Worm (Caenorhabditis elegans) whole organism, L4/young adult: ENCODE data around the gene F19H6.4.

Experiments used
- W03F9.2 ChIP-seq: fragments of 150-350 bp; optimal IDR thresholded peaks from 2 replicates; lab custom pipeline; 2014; ENCODE audit warnings: missing biosample characterization, missing genetic modification characterization
- dao-5 ChIP-seq: sonication (generic microtip); optimal IDR thresholded peaks from 2 replicates; lab custom pipeline; 2016; ENCODE audit warnings: missing genotype, missing genetic modification characterization, moderate library complexity, missing compliant biosample characterization
- him-1 ChIP-seq: sonication (generic microtip); optimal IDR thresholded peaks from 2 replicates; lab custom pipeline; 2016; ENCODE audit warnings: missing genotype, missing genetic modification reagents, missing genetic modification characterization, missing compliant biosample characterization

Gene F19H6.4

DNA sequence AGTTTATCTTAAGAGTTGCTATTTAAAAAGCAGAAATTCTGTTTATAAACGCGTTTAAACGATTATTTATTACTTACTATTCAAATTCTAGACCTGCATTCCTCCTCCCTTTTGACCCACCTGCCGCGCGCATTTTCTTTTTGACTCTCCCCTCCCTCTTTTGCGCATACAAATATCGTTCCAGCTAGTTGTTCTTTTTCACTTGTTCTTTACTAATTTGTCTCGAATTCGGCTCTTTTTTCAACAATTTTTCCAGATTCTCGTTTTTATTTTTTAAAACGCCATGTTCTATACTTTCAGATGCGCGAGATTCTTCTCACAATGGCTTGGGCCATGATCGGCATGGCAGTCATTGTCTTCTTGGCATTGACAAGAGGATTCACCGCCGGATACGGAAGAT is at the start of gene F19H6.4:
F19H6.4 (plus strand) TSS at position 301 of the 400 bp plus-strand sequence.
- TF ChIP-seq dao-5 (tag; lab: Kevin White, UChicago): no peak
- TF ChIP-seq him-1 (tag; lab: Kevin White, UChicago): no peak
- TF ChIP-seq W03F9.2 (tag; lab: Kevin White, UChicago): no peak

ce11 chrX:12317560-12317959 is 47.9 kb upstream of the F19H6.4 start:
- no peak for TF ChIP-seq him-1 (tag; lab: Kevin White, UChicago)
- no peak for TF ChIP-seq W03F9.2 (tag; lab: Kevin White, UChicago)
- no peak for TF ChIP-seq dao-5 (tag; lab: Kevin White, UChicago)

- no peak for TF ChIP-seq him-1 (tag; lab: Kevin White, UChicago)
- no peak for TF ChIP-seq W03F9.2 (tag; lab: Kevin White, UChicago)
- no peak for TF ChIP-seq dao-5 (tag; lab: Kevin White, UChicago)
Observed at ce11 chrX:12320737-12321136, 44.8 kb upstream of the F19H6.4 start, which contains the start of gene ceh-40. ceh-40 (minus strand) TSS chrX:12320777.

ce11 chrX:12321357-12321756 is 44.1 kb upstream of the F19H6.4 start, which contains the start of gene F17A2.13:
F17A2.13 (plus strand) TSS chrX:12321657.
- no peak for TF ChIP-seq dao-5 (tag; lab: Kevin White, UChicago)
- TF ChIP-seq W03F9.2 (tag; lab: Kevin White, UChicago): no peak
- no peak for TF ChIP-seq him-1 (tag; lab: Kevin White, UChicago)

DNA sequence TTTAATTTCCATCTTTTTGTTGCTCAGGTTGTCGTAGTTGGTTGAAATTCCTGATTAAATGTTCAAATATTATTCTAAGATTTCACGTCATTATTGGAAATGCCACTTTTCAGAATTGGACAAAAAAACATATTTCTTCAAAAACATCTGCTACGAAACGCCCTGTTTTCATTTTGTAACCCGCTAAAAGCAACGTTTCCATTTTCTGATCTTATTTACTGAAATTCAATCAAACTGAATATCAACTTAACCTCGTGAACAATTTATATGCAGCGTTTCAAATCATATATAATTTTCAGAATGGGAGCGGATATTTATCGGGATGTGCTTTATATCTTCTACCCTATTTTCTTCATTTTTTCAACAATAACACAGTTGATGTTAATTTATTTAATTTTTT is 42.0 kb upstream of the F19H6.4 start, which contains the start of gene srd-40:
srd-40 (plus strand) TSS at position 301 of the 400 bp plus-strand sequence.
- no peak for TF ChIP-seq him-1 (tag; lab: Kevin White, UChicago)
- no peak for TF ChIP-seq dao-5 (tag; lab: Kevin White, UChicago)
- no peak for TF ChIP-seq W03F9.2 (tag; lab: Kevin White, UChicago)

DNA sequence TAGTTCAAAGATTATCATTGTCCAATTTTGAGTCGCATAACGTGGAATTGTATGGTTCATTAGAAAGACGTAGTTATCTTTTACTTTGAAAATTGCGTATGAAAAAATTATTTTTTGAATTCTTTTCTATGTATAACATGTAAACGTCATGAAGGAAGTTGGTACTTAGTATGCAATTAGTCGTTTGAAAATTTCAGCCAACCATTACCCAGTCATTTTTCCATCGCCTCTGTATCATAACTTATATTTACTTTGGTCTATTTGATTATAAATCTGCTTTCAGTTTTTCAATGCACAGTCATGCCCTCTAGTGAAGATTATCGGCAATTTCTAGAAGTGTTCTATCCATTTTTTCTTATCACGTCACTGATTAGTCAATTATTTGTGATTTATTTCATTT is 39.1 kb upstream of the F19H6.4 start, which contains the start of gene srd-41:
srd-41 (plus strand) TSS at position 301 of the 400 bp plus-strand sequence.
- TF ChIP-seq W03F9.2 (tag; lab: Kevin White, UChicago): no peak
- TF ChIP-seq him-1 (tag; lab: Kevin White, UChicago): no peak
- TF ChIP-seq dao-5 (tag; lab: Kevin White, UChicago): no peak

DNA sequence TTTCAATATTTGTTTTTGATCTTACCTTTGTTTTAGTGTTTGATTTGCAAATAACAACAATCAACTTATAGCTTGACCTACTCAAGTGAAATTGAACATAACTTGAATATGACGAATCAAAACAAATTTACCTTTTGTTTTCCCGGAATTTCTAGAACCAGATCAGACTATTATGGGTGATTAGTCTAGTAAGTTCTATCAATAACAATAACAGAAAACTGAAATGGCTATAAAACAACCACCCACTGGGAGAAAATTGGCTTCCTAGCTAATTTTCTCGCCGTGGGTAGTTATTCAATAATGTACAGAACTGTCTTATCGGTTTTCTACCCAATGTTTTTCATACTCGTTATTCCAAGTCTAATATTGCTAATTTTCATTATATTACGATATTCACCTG is 36.8 kb upstream of the F19H6.4 start, which contains the start of gene srd-45:
srd-45 (plus strand) TSS at position 301 of the 400 bp plus-strand sequence.
- TF ChIP-seq him-1 (tag; lab: Kevin White, UChicago): no peak

ce11 chrX:12331795-12332194 is 33.7 kb upstream of the F19H6.4 start, which contains the start of gene srd-46:
srd-46 (plus strand) TSS chrX:12332095.
- TF ChIP-seq dao-5 (tag; lab: Kevin White, UChicago) (no peak), W03F9.2 (tag; lab: Kevin White, UChicago) (no peak), him-1 (tag; lab: Kevin White, UChicago) (no peak)

DNA sequence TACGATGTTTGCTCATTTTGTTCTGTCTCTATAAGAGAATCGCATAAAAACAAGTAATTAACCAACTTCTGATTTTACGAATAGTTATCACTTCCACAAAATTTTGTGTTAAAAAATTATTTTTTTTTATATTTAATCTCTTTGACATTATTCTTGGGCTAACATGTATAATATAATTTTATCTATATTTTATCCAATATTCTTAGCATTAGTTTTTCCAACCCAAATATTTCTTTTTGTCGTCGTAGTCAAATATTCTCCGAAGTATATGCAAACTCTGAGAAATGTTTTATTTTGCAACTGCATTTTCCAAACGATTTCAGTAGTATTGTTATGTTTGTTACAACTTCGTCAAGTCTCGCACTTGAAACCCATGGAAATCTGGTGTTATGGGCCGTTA is 32.0 kb upstream of the F19H6.4 start, which contains the start of gene srd-47:
srd-47 (plus strand) TSS at position 164 of the 400 bp plus-strand sequence.
- no peak for TF ChIP-seq him-1 (tag; lab: Kevin White, UChicago)
- no peak for TF ChIP-seq W03F9.2 (tag; lab: Kevin White, UChicago)
- TF ChIP-seq dao-5 (tag; lab: Kevin White, UChicago): no peak

DNA sequence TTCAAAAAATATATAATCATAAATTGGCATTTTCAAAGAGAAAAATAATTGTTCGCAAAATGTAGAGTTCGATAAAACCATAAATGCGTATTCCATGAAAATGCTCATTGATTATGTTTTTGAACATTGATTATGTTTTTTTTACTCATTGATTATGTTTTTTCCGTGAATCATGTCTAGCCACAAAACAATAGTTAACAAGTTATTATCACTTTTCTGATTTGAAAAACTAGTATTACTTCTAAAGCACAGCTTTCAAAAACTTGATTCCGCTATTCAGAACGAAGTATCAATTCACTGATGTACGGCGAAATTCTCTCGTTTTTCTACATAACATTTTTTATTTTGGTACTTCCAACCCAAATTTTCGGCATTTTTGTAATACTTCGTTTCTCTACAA is 29.7 kb upstream of the F19H6.4 start, which contains the start of gene srd-48:
srd-48 (plus strand) TSS at position 301 of the 400 bp plus-strand sequence.
- no peak for TF ChIP-seq dao-5 (tag; lab: Kevin White, UChicago)
- no peak for TF ChIP-seq him-1 (tag; lab: Kevin White, UChicago)
- TF ChIP-seq W03F9.2 (tag; lab: Kevin White, UChicago): no peak

- TF ChIP-seq W03F9.2 (tag; lab: Kevin White, UChicago) (no peak), him-1 (tag; lab: Kevin White, UChicago) (no peak), dao-5 (tag; lab: Kevin White, UChicago) (no peak)
Observed at ce11 chrX:12337846-12338490, 27.5 kb upstream of the F19H6.4 start, which contains the start of gene srd-44. srd-44 (plus strand) TSS chrX:12338440.

ce11 chrX:12341338-12341737 is 24.1 kb upstream of the F19H6.4 start, which contains the start of gene zig-2:
zig-2 (minus strand) TSS chrX:12341438.
- TF ChIP-seq W03F9.2 (tag; lab: Kevin White, UChicago) (no peak), dao-5 (tag; lab: Kevin White, UChicago) (no peak), him-1 (tag; lab: Kevin White, UChicago) (no peak)

- no peak for TF ChIP-seq dao-5 (tag; lab: Kevin White, UChicago)
- TF ChIP-seq W03F9.2 (tag; lab: Kevin White, UChicago): no peak
- no peak for TF ChIP-seq him-1 (tag; lab: Kevin White, UChicago)
Observed at ce11 chrX:12343279-12343678, 22.2 kb upstream of the F19H6.4 start, which contains the start of the genes nspc-9 and nspc-10. nspc-9 (minus strand) TSS chrX:12343379. nspc-10 (plus strand) TSS chrX:12343609.
